Worm (Caenorhabditis elegans): ENCODE measurements around the gene degt-1.
A peak's percentile ranks its signal among the peaks of the same experiment; 100 is the strongest.

DNA sequence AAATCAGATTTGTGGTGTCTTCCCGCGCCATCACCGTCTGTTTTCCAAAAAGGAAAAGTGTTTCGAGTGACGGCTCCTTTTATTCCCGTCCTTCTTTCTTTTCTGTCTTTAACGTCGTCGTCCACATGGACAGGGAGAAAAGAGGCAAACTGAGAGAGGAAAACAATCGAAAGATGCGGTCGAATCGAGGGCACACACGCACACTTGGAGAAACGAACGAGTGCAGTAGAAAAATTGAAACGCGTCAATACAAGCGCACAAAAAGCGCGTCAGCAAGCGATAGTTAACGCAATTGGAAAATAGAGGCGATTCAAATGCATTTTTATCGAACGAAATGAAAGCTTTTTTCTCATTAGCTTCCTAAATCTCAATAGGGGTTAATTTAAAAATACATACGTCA is 3.3 kb upstream of the degt-1 start:
- TF ChIP-seq pqm-1 (tag; optimal IDR thresholded peaks at IDR 0.05) (no peak), madf-2 (tag; optimal IDR thresholded peaks at IDR 0.05) (no peak), syd-9 (tag; optimal IDR thresholded peaks at IDR 0.05) (no peak), npax-4 (tag; optimal IDR thresholded peaks at IDR 0.05) (no peak), hlh-8 (tag; optimal IDR thresholded peaks at IDR 0.05) (no peak), ceh-31 (tag; optimal IDR thresholded peaks at IDR 0.05) (peak; percentile 77)

Measured in whole organism, late embryonic.